Fruit fly (Drosophila melanogaster) whole organism, wandering third instar larva: ENCODE results near the gene Polr3A.

Experiments used
- Abd-B ChIP-seq: fragments of >200 bp; optimal IDR thresholded peaks from 2 replicates; lab custom pipeline; 2017; ENCODE audit warnings: missing biosample characterization, missing genetic modification characterization
- Mio ChIP-seq: sonication (Bioruptor generic); optimal IDR thresholded peaks from 2 replicates; lab custom pipeline; 2016; ENCODE audit warnings: missing biosample characterization, missing genetic modification characterization

DNA sequence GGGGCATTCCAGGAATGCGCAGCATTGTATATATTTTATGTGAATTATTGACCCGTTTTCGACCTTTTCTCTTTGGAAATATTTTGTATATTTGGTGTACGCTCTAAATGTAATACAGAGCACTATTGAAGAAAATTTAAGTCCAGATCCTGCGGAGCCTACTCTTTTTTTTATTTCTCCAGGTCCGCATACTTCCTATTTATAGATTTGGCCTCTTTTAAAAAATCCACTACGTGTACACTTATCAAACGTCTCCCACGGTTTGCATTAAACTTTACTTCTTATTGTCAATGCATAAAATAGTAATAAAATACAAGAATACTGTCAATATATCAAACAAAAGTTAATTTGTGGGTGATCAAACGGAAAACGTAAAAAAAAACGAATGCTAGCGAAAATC is 20.9 kb downstream of the Polr3A start, which contains the start of gene Efhc1.1:
- TF ChIP-seq Mio (GFP tag; lab: Kevin White, UChicago): no peak
- TF ChIP-seq Abd-B (GFP tag; lab: Kevin White, UChicago): no peak
